Comparison of ENCODE assay signal across 1 fruit fly cellular context in the genomic region with DNA sequence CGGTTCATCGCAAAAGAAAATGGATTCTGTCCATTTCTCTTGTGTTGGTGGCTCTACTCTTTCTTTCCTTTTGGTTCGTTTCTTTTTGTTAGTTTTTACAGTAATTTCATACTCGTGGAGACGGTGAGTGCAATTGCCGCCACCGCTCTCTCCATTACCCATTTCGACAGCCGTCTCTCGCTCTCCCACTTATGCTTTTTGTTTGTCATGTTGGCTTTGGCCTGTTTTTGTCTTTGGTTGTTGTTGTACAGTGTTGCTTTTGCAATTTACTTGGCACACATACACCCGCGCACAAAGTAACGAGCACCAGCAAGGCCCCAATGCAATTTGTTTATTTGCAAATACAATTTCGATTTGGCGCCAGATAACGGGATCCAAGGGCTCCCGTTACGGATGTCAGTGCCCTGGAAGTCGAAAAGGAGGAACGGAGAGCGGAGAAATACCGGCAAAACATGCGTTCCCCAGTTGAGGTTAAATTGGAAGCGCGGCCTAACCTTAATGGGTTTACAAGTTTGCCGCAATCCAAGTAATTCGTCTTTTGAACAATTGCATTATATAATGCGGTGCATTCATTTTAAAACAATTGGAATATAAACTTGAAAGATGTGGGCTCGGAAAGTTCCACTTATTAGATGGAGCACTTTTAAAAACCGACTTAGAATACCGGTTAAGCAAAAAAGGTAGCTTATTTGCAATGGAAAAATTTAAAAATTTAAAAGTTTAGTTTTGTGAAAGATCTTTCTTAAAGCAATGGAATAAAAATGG.
TF ChIP-seq lines count a peak whose summit lies in the region.

No protein-coding gene starts in this region.

TF ChIP-seq in whole organism, embryonic, 481 proteins besides CTCF, POLR2A, EP300 and RAD21 (continued from another document):
- TF ChIP-seq onecut (GFP tag; IDR thresholded peaks at IDR 0.05; lab: Robert Waterston, UW) (no peak), gsb (GFP tag; IDR thresholded peaks at IDR 0.05; lab: Robert Waterston, UW) (no peak), CG34224 (GFP tag; IDR thresholded peaks at IDR 0.05; lab: Robert Waterston, UW; ENCODE audit: partially characterized antibody) (0 out of 3 replicates have a peak, but pooled peaks have one; percentile 14), CG5245 (GFP tag; optimal IDR thresholded peaks at IDR 0.05; lab: Kevin White, UChicago) (no peak), CG8388 (GFP tag; optimal IDR thresholded peaks at IDR 0.05; lab: Kevin White, UChicago) (no peak), sr (GFP tag; IDR thresholded peaks at IDR 0.05; lab: Robert Waterston, UW) (no peak), Awh (GFP tag; IDR thresholded peaks at IDR 0.05; lab: Robert Waterston, UW) (no peak), sens-2 (GFP tag; IDR thresholded peaks at IDR 0.05; lab: Robert Waterston, UW) (no peak), Jarid2 (GFP tag; optimal IDR thresholded peaks at IDR 0.05; lab: Kevin White, UChicago) (no peak), CG11456 (GFP tag; IDR thresholded peaks at IDR 0.05; lab: Robert Waterston, UW) (no peak), croc (GFP tag; conservative IDR thresholded peaks at IDR 0.05; lab: Robert Waterston, UW) (no peak), CG2712 (tag; optimal IDR thresholded peaks at IDR 0.05; lab: Kevin White, UChicago) (no peak), CG11093 (GFP tag; IDR thresholded peaks at IDR 0.05; lab: Robert Waterston, UW) (no peak), inv (GFP tag; IDR thresholded peaks at IDR 0.05; lab: Robert Waterston, UW; ENCODE audit: partially characterized antibody) (no peak), jumu (GFP tag; optimal IDR thresholded peaks at IDR 0.05; lab: Kevin White, UChicago) (no peak), CG14710 (tag; optimal IDR thresholded peaks at IDR 0.05; lab: Kevin White, UChicago) (no peak), nmo (GFP tag; optimal IDR thresholded peaks at IDR 0.05; lab: Kevin White, UChicago) (no peak), Bdp1 (GFP tag; optimal IDR thresholded peaks at IDR 0.05; lab: Kevin White, UChicago) (no peak), maf-S (GFP tag; optimal IDR thresholded peaks at IDR 0.05; lab: Kevin White, UChicago) (no peak), CG11247 (GFP tag; IDR thresholded peaks at IDR 0.05; lab: Robert Waterston, UW) (no peak), CG10462 (GFP tag; optimal IDR thresholded peaks at IDR 0.05; lab: Kevin White, UChicago) (no peak), ken (GFP tag; IDR thresholded peaks at IDR 0.05; lab: Robert Waterston, UW) (no peak), CG12769 (tag; optimal IDR thresholded peaks at IDR 0.05; lab: Kevin White, UChicago) (peak; percentile 24), chn (GFP tag; optimal IDR thresholded peaks at IDR 0.05; lab: Kevin White, UChicago) (no peak), MTF-1 (GFP tag; optimal IDR thresholded peaks at IDR 0.05; lab: Kevin White, UChicago; ENCODE audit: borderline replicate concordance) (no peak), CG10654 (GFP tag; optimal IDR thresholded peaks at IDR 0.05; lab: Kevin White, UChicago) (no peak), CG1024 (GFP tag; IDR thresholded peaks at IDR 0.05; lab: Robert Waterston, UW) (no peak), Trl (optimal IDR thresholded peaks at IDR 0.05; lab: Kevin White, UChicago) (peak; percentile 69 to 73), Trl (GFP tag; optimal IDR thresholded peaks at IDR 0.05; lab: Kevin White, UChicago) (no peak), Sox102F (GFP tag; optimal IDR thresholded peaks at IDR 0.05; lab: Kevin White, UChicago) (no peak), Xrp1 (GFP tag; IDR thresholded peaks at IDR 0.05; lab: Robert Waterston, UW) (no peak), CG10321 (GFP tag; IDR thresholded peaks at IDR 0.05; lab: Robert Waterston, UW) (no peak), zen (tag; optimal IDR thresholded peaks at IDR 0.05; lab: Kevin White, UChicago) (no peak), CG4707 (GFP tag; optimal IDR thresholded peaks at IDR 0.05; lab: Kevin White, UChicago) (no peak), Bgb (GFP tag; IDR thresholded peaks at IDR 0.05; lab: Robert Waterston, UW; ENCODE audit: partially characterized antibody) (no peak), Lpt (GFP tag; optimal IDR thresholded peaks at IDR 0.05; lab: Kevin White, UChicago) (no peak), tgo (GFP tag; IDR thresholded peaks at IDR 0.05; lab: Robert Waterston, UW) (no peak), bsh (GFP tag; optimal IDR thresholded peaks at IDR 0.05; lab: Kevin White, UChicago) (peak in 1 of 2 experiments; percentile 89), Usf (GFP tag; optimal IDR thresholded peaks at IDR 0.05; lab: Kevin White, UChicago) (no peak)
